Worm (Caenorhabditis elegans): ENCODE results near the gene F37A4.3.

The F37A4.3 gene

ce11 chrIII:6736566-6736965, 18.2 kb downstream of the F37A4.3 start, which contains the start of gene Y102E9.6:
Gene Y102E9.6, minus strand, starts transcription at chrIII:6736666.
- no peak for TF ChIP-seq med-1 (GFP tag; optimal IDR thresholded peaks at IDR 0.05; ENCODE audit: insufficient read depth)
- no peak for TF ChIP-seq cog-1 (tag; optimal IDR thresholded peaks at IDR 0.05)
- no peak for TF ChIP-seq ref-1 (GFP tag; conservative IDR thresholded peaks at IDR 0.05)
- no peak for TF ChIP-seq T22C8.4 (GFP tag; IDR thresholded peaks at IDR 0.05)
- TF ChIP-seq klf-2 (GFP tag; conservative IDR thresholded peaks at IDR 0.05), result no peak
- TF ChIP-seq tab-1 (GFP tag; IDR thresholded peaks at IDR 0.05), result no peak
- TF ChIP-seq ztf-23 (GFP tag; IDR thresholded peaks at IDR 0.05), result no peak
- no peak for TF ChIP-seq ztf-29 (GFP tag; IDR thresholded peaks at IDR 0.05)
- TF ChIP-seq flt-1 (GFP tag; IDR thresholded peaks at IDR 0.05), result no peak

- no peak for TF ChIP-seq T22C8.4 (GFP tag; IDR thresholded peaks at IDR 0.05)
- no peak for TF ChIP-seq ztf-29 (GFP tag; IDR thresholded peaks at IDR 0.05)
- TF ChIP-seq ztf-23 (GFP tag; IDR thresholded peaks at IDR 0.05), result no peak
- TF ChIP-seq flt-1 (GFP tag; IDR thresholded peaks at IDR 0.05), result no peak
- TF ChIP-seq cog-1 (tag; optimal IDR thresholded peaks at IDR 0.05), result no peak
- TF ChIP-seq tab-1 (GFP tag; IDR thresholded peaks at IDR 0.05), result no peak
- TF ChIP-seq ref-1 (GFP tag; conservative IDR thresholded peaks at IDR 0.05), result no peak
- no peak for TF ChIP-seq klf-2 (GFP tag; conservative IDR thresholded peaks at IDR 0.05)
- TF ChIP-seq med-1 (GFP tag; optimal IDR thresholded peaks at IDR 0.05; ENCODE audit: insufficient read depth), result no peak
Observed at ce11 chrIII:6736971-6737370, 18.6 kb downstream of the F37A4.3 start, which contains the start of gene K07E12.2. Gene K07E12.2, plus strand, starts transcription at chrIII:6737271.

- TF ChIP-seq cog-1 (tag; optimal IDR thresholded peaks at IDR 0.05) (no peak), ztf-23 (GFP tag; IDR thresholded peaks at IDR 0.05) (no peak), flt-1 (GFP tag; IDR thresholded peaks at IDR 0.05) (no peak), ztf-29 (GFP tag; IDR thresholded peaks at IDR 0.05) (no peak), tab-1 (GFP tag; IDR thresholded peaks at IDR 0.05) (no peak), T22C8.4 (GFP tag; IDR thresholded peaks at IDR 0.05) (no peak), klf-2 (GFP tag; conservative IDR thresholded peaks at IDR 0.05) (no peak), ref-1 (GFP tag; conservative IDR thresholded peaks at IDR 0.05) (no peak), med-1 (GFP tag; optimal IDR thresholded peaks at IDR 0.05; ENCODE audit: insufficient read depth) (no peak)
Observed at ce11 chrIII:6740072-6740471, 21.7 kb downstream of the F37A4.3 start.

- no peak for TF ChIP-seq ztf-29 (GFP tag; IDR thresholded peaks at IDR 0.05)
- TF ChIP-seq klf-2 (GFP tag; conservative IDR thresholded peaks at IDR 0.05), result 0 out of 2 replicates have a peak, but pooled peaks have one; percentile 41
Observed at ce11 chrIII:6742597-6742996, 24.2 kb downstream of the F37A4.3 start.

ce11 chrIII:6746008-6746407, 27.6 kb downstream of the F37A4.3 start, which contains the start of gene dig-1:
Gene dig-1, plus strand, starts transcription at chrIII:6746308.
- TF ChIP-seq tab-1 (GFP tag; IDR thresholded peaks at IDR 0.05), result no peak
- TF ChIP-seq flt-1 (GFP tag; IDR thresholded peaks at IDR 0.05), result no peak
- TF ChIP-seq klf-2 (GFP tag; conservative IDR thresholded peaks at IDR 0.05), result no peak
- no peak for TF ChIP-seq T22C8.4 (GFP tag; IDR thresholded peaks at IDR 0.05)
- TF ChIP-seq med-1 (GFP tag; optimal IDR thresholded peaks at IDR 0.05; ENCODE audit: insufficient read depth), result no peak
- no peak for TF ChIP-seq cog-1 (tag; optimal IDR thresholded peaks at IDR 0.05)
- no peak for TF ChIP-seq ref-1 (GFP tag; conservative IDR thresholded peaks at IDR 0.05)
- TF ChIP-seq ztf-23 (GFP tag; IDR thresholded peaks at IDR 0.05), result no peak

ce11 chrIII:6746668-6747067, 28.3 kb downstream of the F37A4.3 start:
- TF ChIP-seq cog-1 (tag; optimal IDR thresholded peaks at IDR 0.05) (no peak), klf-2 (GFP tag; conservative IDR thresholded peaks at IDR 0.05) (no peak), ref-1 (GFP tag; conservative IDR thresholded peaks at IDR 0.05) (no peak), ztf-23 (GFP tag; IDR thresholded peaks at IDR 0.05) (no peak), tab-1 (GFP tag; IDR thresholded peaks at IDR 0.05) (no peak)

ce11 chrIII:6752612-6753011, 34.2 kb downstream of the F37A4.3 start:
- TF ChIP-seq klf-2 (GFP tag; conservative IDR thresholded peaks at IDR 0.05), result no peak
- TF ChIP-seq med-1 (GFP tag; optimal IDR thresholded peaks at IDR 0.05; ENCODE audit: insufficient read depth), result no peak
- TF ChIP-seq T22C8.4 (GFP tag; IDR thresholded peaks at IDR 0.05), result no peak
- TF ChIP-seq ref-1 (GFP tag; conservative IDR thresholded peaks at IDR 0.05), result no peak
- TF ChIP-seq flt-1 (GFP tag; IDR thresholded peaks at IDR 0.05), result no peak
- TF ChIP-seq tab-1 (GFP tag; IDR thresholded peaks at IDR 0.05), result no peak
- TF ChIP-seq ztf-23 (GFP tag; IDR thresholded peaks at IDR 0.05), result no peak
- no peak for TF ChIP-seq ztf-29 (GFP tag; IDR thresholded peaks at IDR 0.05)

ce11 chrIII:6756769-6757168, 38.4 kb downstream of the F37A4.3 start:
- TF ChIP-seq ztf-29 (GFP tag; IDR thresholded peaks at IDR 0.05) (no peak), cog-1 (tag; optimal IDR thresholded peaks at IDR 0.05) (no peak), flt-1 (GFP tag; IDR thresholded peaks at IDR 0.05) (no peak), ref-1 (GFP tag; conservative IDR thresholded peaks at IDR 0.05) (no peak), klf-2 (GFP tag; conservative IDR thresholded peaks at IDR 0.05) (no peak), ztf-23 (GFP tag; IDR thresholded peaks at IDR 0.05) (no peak), T22C8.4 (GFP tag; IDR thresholded peaks at IDR 0.05) (no peak), med-1 (GFP tag; optimal IDR thresholded peaks at IDR 0.05; ENCODE audit: insufficient read depth) (no peak), tab-1 (GFP tag; IDR thresholded peaks at IDR 0.05) (no peak)
